Fruit fly (Drosophila melanogaster): ENCODE data around the gene CG15022.

CG15022 gene

DNA sequence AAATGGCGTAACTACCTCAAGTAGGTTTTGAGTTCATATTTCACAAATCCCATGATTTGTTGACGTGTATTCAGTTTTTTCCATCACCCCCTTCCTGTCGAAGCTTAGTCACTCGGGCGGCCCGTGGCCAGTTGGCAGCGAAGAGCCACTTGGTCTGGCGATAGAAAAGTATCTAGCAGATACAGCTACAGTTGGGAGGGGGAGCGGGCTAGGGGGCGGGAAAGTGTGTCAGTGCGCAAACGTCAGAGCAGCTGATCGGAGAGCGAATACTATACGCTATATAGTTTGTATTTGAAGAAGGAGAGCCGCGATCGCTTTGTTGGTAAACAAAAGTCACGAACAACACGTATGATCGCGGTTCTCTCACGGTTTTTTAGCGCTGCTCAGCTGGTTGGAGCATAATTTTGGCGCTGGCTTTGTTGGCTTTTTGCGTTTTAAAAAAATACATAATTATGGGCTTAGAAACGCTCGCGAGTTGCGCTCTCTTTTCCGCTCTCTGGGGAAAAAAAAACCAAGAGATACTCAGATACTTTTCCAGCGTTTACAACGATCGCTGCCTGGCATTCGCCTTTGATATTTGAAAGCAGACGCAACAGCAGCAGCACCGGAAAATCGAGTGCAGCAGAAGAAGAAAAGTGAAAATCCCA, 46.2 kb downstream of the CG15022 start (continued):
- TF ChIP-seq CG32772 (GFP tag; IDR thresholded peaks at IDR 0.05) (peak; percentile 38; the same call in 1 of the 2 replicates), Kr (GFP tag; optimal IDR thresholded peaks at IDR 0.05) (no peak), CG14441 (GFP tag; IDR thresholded peaks at IDR 0.05) (peak; percentile 14; the same call in 1 of the 2 replicates), CG2889 (GFP tag; IDR thresholded peaks at IDR 0.05) (no peak), HLH3B (GFP tag; IDR thresholded peaks at IDR 0.05) (0 out of 2 replicates have a peak, but pooled peaks have one; percentile 7), CG13624 (GFP tag; optimal IDR thresholded peaks at IDR 0.05) (no peak), Xbp1 (GFP tag; optimal IDR thresholded peaks at IDR 0.05) (peak; percentile 35), Pdp1 (GFP tag; optimal IDR thresholded peaks at IDR 0.05) (no peak), CTCF (GFP tag; optimal IDR thresholded peaks at IDR 0.05) (no peak), tio (GFP tag; optimal IDR thresholded peaks at IDR 0.05) (no peak), sc (optimal IDR thresholded peaks at IDR 0.05) (no peak), sc (GFP tag; optimal IDR thresholded peaks at IDR 0.05) (no peak), crp (GFP tag; optimal IDR thresholded peaks at IDR 0.05) (peak in 1 of 2 experiments; percentile 77), sima (GFP tag; optimal IDR thresholded peaks at IDR 0.05) (no peak), Hey (tag; optimal IDR thresholded peaks at IDR 0.05) (no peak), tup (GFP tag; optimal IDR thresholded peaks at IDR 0.05) (no peak), E2f1 (GFP tag; IDR thresholded peaks at IDR 0.05) (0 out of 2 replicates have a peak, but pooled peaks have one; percentile 31), croc (GFP tag; conservative IDR thresholded peaks at IDR 0.05) (no peak), bowl (GFP tag; IDR thresholded peaks at IDR 0.05) (no peak), CG17361 (GFP tag; IDR thresholded peaks at IDR 0.05) (no peak), CG1792 (GFP tag; optimal IDR thresholded peaks at IDR 0.05) (no peak), CG16815 (GFP tag; optimal IDR thresholded peaks at IDR 0.05) (no peak), CG11085 (GFP tag; IDR thresholded peaks at IDR 0.05) (no peak), Nf-YB (GFP tag; optimal IDR thresholded peaks at IDR 0.05) (no peak), Camta (GFP tag; optimal IDR thresholded peaks at IDR 0.05) (no peak), zen (tag; optimal IDR thresholded peaks at IDR 0.05) (no peak), Meics (GFP tag; optimal IDR thresholded peaks at IDR 0.05) (no peak), CG12769 (tag; optimal IDR thresholded peaks at IDR 0.05) (peak; percentile 88), tx (GFP tag; optimal IDR thresholded peaks at IDR 0.05) (no peak), pzg (GFP tag; optimal IDR thresholded peaks at IDR 0.05) (no peak), CG9215 (GFP tag; IDR thresholded peaks at IDR 0.05) (peak; percentile 19; the same call in 1 of the 2 replicates), bab2 (GFP tag; optimal IDR thresholded peaks at IDR 0.05) (no peak), ro (GFP tag; IDR thresholded peaks at IDR 0.05) (no peak), CG9817 (tag; optimal IDR thresholded peaks at IDR 0.05) (peak; percentile 32), CG17568 (GFP tag; optimal IDR thresholded peaks at IDR 0.05) (peak; percentile 1), CG4854 (GFP tag; optimal IDR thresholded peaks at IDR 0.05) (no peak), Side (GFP tag; optimal IDR thresholded peaks at IDR 0.05) (no peak), fd96Cb (tag; optimal IDR thresholded peaks at IDR 0.05) (no peak), slbo (GFP tag; IDR thresholded peaks at IDR 0.05) (peak; percentile 82)

DNA sequence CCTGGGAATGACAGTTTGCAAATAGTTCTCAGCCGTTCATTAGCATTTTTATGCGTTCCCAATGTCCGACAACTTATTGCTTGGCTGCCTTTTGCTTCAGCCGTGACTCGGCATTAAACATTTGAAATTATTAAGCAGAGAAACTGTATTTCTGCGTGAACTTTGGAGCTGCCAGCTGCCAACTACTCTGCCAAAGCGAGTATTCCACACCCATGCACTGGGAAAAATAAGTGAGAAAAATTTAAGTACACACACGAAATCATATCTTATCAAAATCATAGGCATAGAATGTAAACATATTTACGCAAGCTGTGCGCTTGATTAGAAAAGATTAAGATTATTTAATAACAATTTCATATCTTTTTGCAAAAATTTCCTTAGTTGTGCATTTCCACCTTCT, 47.1 kb downstream of the CG15022 start:
- TF ChIP-seq CG6683 (GFP tag; optimal IDR thresholded peaks at IDR 0.05) (no peak), Bdp1 (GFP tag; optimal IDR thresholded peaks at IDR 0.05) (peak; percentile 3), Myb (GFP tag; optimal IDR thresholded peaks at IDR 0.05) (no peak), CG6175 (GFP tag; IDR thresholded peaks at IDR 0.05) (peak; percentile 72; the same call in 1 of the 3 replicates), CG9727 (GFP tag; optimal IDR thresholded peaks at IDR 0.05) (peak; percentile 27), CG18476 (GFP tag; optimal IDR thresholded peaks at IDR 0.05) (no peak), Rfx (GFP tag; IDR thresholded peaks at IDR 0.05) (peak; percentile 84), CG8290 (GFP tag; optimal IDR thresholded peaks at IDR 0.05) (no peak), CG8290 (tag; optimal IDR thresholded peaks at IDR 0.05) (peak in 1 of 2 experiments; percentile 63), Meics (GFP tag; optimal IDR thresholded peaks at IDR 0.05) (peak; percentile 43), vvl (GFP tag; IDR thresholded peaks at IDR 0.05) (peak; percentile 63; the same call in 1 of the 2 replicates), danr (GFP tag; IDR thresholded peaks at IDR 0.05) (0 out of 2 replicates have a peak, but pooled peaks have one; percentile 16), Bgb (GFP tag; IDR thresholded peaks at IDR 0.05; ENCODE audit: partially characterized antibody) (no peak), CG11247 (GFP tag; IDR thresholded peaks at IDR 0.05) (peak; percentile 64), CG12104 (GFP tag; optimal IDR thresholded peaks at IDR 0.05) (no peak), al (GFP tag; IDR thresholded peaks at IDR 0.05) (peak; percentile 77)
